Worm (Caenorhabditis elegans) whole organism, L2 larva: Measurements from ENCODE around the gene ZC239.3.

Experiments
- R02D3.7 ChIP-seq: fragments of 150-350 bp; optimal IDR thresholded peaks from 2 replicates; lab custom pipeline; 2014; ENCODE audit warnings: missing biosample characterization, missing genetic modification characterization
- Y55F3AM.14 ChIP-seq: fragments of 200-800 bp; sonication (Bioruptor generic); optimal IDR thresholded peaks from 2 replicates; lab custom pipeline; 2018; ENCODE audit warnings: mild to moderate bottlenecking, missing genetic modification characterization, missing compliant biosample characterization
- ZK546.5 ChIP-seq: sonication (generic microtip); optimal IDR thresholded peaks from 2 replicates; lab custom pipeline; 2017; ENCODE audit warnings: missing biosample characterization, missing genetic modification characterization
- alr-1 ChIP-seq: fragments of 150-350 bp; optimal IDR thresholded peaks from 2 replicates; lab custom pipeline; 2014; ENCODE audit warnings: missing biosample characterization, missing genetic modification characterization
- aly-2 ChIP-seq: fragments of 150-350 bp; optimal IDR thresholded peaks from 2 replicates; lab custom pipeline; 2014; ENCODE audit warnings: missing biosample characterization, missing genetic modification characterization
- blmp-1 ChIP-seq: sonication (generic microtip); optimal IDR thresholded peaks from 2 replicates; lab custom pipeline; 2017; ENCODE audit warnings: missing genetic modification characterization, mild to moderate bottlenecking, missing compliant biosample characterization, antibody characterized with exemption, moderate library complexity; ENCODE audit not compliant: insufficient read depth
- ceh-16 ChIP-seq: fragments of 150-350 bp; optimal IDR thresholded peaks from 2 replicates; lab custom pipeline; 2014; ENCODE audit warnings: missing biosample characterization, missing genetic modification characterization
- crh-2 ChIP-seq: sonication (generic microtip); optimal IDR thresholded peaks from 2 replicates; lab custom pipeline; 2017; ENCODE audit warnings: missing biosample characterization, missing genetic modification characterization
- dmd-4 ChIP-seq: sonication (generic microtip); optimal IDR thresholded peaks from 2 replicates; lab custom pipeline; 2017; ENCODE audit warnings: missing biosample characterization, missing genetic modification characterization
- elt-1 ChIP-seq: fragments of 150-350 bp; optimal IDR thresholded peaks from 2 replicates; lab custom pipeline; 2014; ENCODE audit warnings: missing biosample characterization, missing genetic modification characterization
- elt-3 ChIP-seq: sonication (generic microtip); optimal IDR thresholded peaks from 2 replicates; lab custom pipeline; 2017; ENCODE audit warnings: missing biosample characterization, missing genetic modification characterization
- fos-1 ChIP-seq: fragments of 150-350 bp; optimal IDR thresholded peaks from 2 replicates; lab custom pipeline; 2014; ENCODE audit warnings: missing biosample characterization, missing genetic modification characterization
- lin-11 ChIP-seq: fragments of 150-350 bp; sonication (generic microtip); optimal IDR thresholded peaks from 2 replicates; lab custom pipeline; 2014; ENCODE audit warnings: missing biosample characterization, missing genetic modification characterization, inconsistent platforms, mixed read lengths
- lsy-2 ChIP-seq, 2 experiments: fragments of 150-350 bp in 1 of 2; sonication (generic microtip) in 1 of 2; optimal IDR thresholded peaks; 2 replicates each; lab custom pipeline; 2014 to 2017; ENCODE audit warnings: missing biosample characterization in 2 of 2, missing genetic modification characterization in 2 of 2
- mab-5 ChIP-seq: fragments of 150-350 bp; optimal IDR thresholded peaks from 2 replicates; lab custom pipeline; 2014; ENCODE audit warnings: missing biosample characterization, missing genetic modification characterization
- mbf-1 ChIP-seq: sonication (generic microtip); optimal IDR thresholded peaks from 2 replicates; lab custom pipeline; 2017; ENCODE audit warnings: missing biosample characterization, missing genetic modification characterization
- mdl-1 ChIP-seq, 2 experiments: fragments of 150-350 bp in 1 of 2; sonication (generic microtip) in 1 of 2; optimal IDR thresholded peaks; 2 replicates each; lab custom pipeline; 2017; ENCODE audit warnings: missing biosample characterization in 2 of 2, missing genetic modification characterization in 2 of 2
- nhr-10 ChIP-seq: sonication (generic microtip); optimal IDR thresholded peaks from 2 replicates; lab custom pipeline; 2017; ENCODE audit warnings: missing biosample characterization, missing genetic modification characterization
- nhr-11 ChIP-seq: fragments of 150-350 bp; optimal IDR thresholded peaks from 2 replicates; lab custom pipeline; 2014; ENCODE audit warnings: missing biosample characterization, missing genetic modification characterization
- nhr-12 ChIP-seq: fragments of 150-350 bp; optimal IDR thresholded peaks from 2 replicates; lab custom pipeline; 2014; ENCODE audit warnings: missing biosample characterization, missing genetic modification characterization
- nhr-129 ChIP-seq: fragments of 150-350 bp; optimal IDR thresholded peaks from 2 replicates; lab custom pipeline; 2014; ENCODE audit warnings: missing biosample characterization, missing genetic modification characterization
- nhr-21 ChIP-seq: fragments of 150-350 bp; optimal IDR thresholded peaks from 2 replicates; lab custom pipeline; 2014; ENCODE audit warnings: missing biosample characterization, missing genetic modification characterization
- nhr-23 ChIP-seq: fragments of 150-350 bp; optimal IDR thresholded peaks from 2 replicates; lab custom pipeline; 2014; ENCODE audit warnings: missing biosample characterization, missing genetic modification reagents, missing genetic modification characterization
- nhr-25 ChIP-seq: fragments of 150-350 bp; sonication (generic microtip); optimal IDR thresholded peaks from 3 replicates; lab custom pipeline; 2014; ENCODE audit warnings: missing biosample characterization, missing genetic modification characterization
- nhr-6 ChIP-seq: fragments of 150-350 bp; optimal IDR thresholded peaks from 2 replicates; lab custom pipeline; 2014; ENCODE audit warnings: missing biosample characterization, missing genetic modification characterization
- nhr-77 ChIP-seq: fragments of 150-350 bp; optimal IDR thresholded peaks from 2 replicates; lab custom pipeline; 2014; ENCODE audit warnings: missing biosample characterization, missing genetic modification characterization
- peb-1 ChIP-seq: fragments of 150-350 bp; optimal IDR thresholded peaks from 2 replicates; lab custom pipeline; 2014; ENCODE audit warnings: missing biosample characterization, missing genetic modification characterization
- sem-4 ChIP-seq: fragments of 150-350 bp; optimal IDR thresholded peaks from 2 replicates; lab custom pipeline; 2014; ENCODE audit warnings: missing biosample characterization, missing genetic modification reagents, missing genetic modification characterization
- skn-1 ChIP-seq: sonication (generic microtip); optimal IDR thresholded peaks from 2 replicates; lab custom pipeline; 2017; ENCODE audit warnings: missing biosample characterization, missing genetic modification characterization
- sma-3 ChIP-seq: sonication (generic microtip); optimal IDR thresholded peaks from 2 replicates; lab custom pipeline; 2016; ENCODE audit warnings: missing genetic modification reagents, missing genetic modification characterization, missing compliant biosample characterization
- sma-9 ChIP-seq, 2 experiments: fragments of 150-350 bp in 1 of 2; sonication (generic microtip) in 1 of 2; optimal IDR thresholded peaks; 2 replicates each; lab custom pipeline; 2014 to 2016; ENCODE audit warnings: missing genetic modification characterization in 2 of 2, mild to moderate bottlenecking in 1 of 2, missing biosample characterization in 1 of 2, missing compliant biosample characterization in 1 of 2, missing genetic modification reagents in 1 of 2, moderate library complexity in 1 of 2
- snpc-4 ChIP-seq: fragments of 150-350 bp; optimal IDR thresholded peaks from 2 replicates; lab custom pipeline; 2014; ENCODE audit warnings: missing biosample characterization, missing genetic modification characterization
- unc-39 ChIP-seq: fragments of 150-350 bp; optimal IDR thresholded peaks from 2 replicates; lab custom pipeline; 2014; ENCODE audit warnings: missing biosample characterization, missing genetic modification characterization
- unc-55 ChIP-seq: fragments of 150-350 bp; sonication (generic microtip); optimal IDR thresholded peaks from 3 replicates; lab custom pipeline; 2014; ENCODE audit warnings: missing biosample characterization, missing genetic modification reagents, missing genetic modification characterization
- unc-62 ChIP-seq: fragments of 150-350 bp; optimal IDR thresholded peaks from 2 replicates; lab custom pipeline; 2014; ENCODE audit warnings: missing biosample characterization, missing genetic modification reagents, missing genetic modification characterization
- zag-1 ChIP-seq: fragments of 150-350 bp; optimal IDR thresholded peaks from 2 replicates; lab custom pipeline; 2014; ENCODE audit warnings: missing biosample characterization, missing genetic modification characterization
- ztf-11 ChIP-seq: sonication (generic microtip); optimal IDR thresholded peaks from 2 replicates; lab custom pipeline; 2017; ENCODE audit warnings: missing biosample characterization, missing genetic modification characterization

ZC239.3 gene

ce11 chrII:3225200-3225599, 9.3 kb downstream of the ZC239.3 start, which contains the start of gene ZC239.16:
Gene ZC239.16 (minus strand): TSS chrII:3225319.
- TF ChIP-seq mdl-1 (tag; optimal IDR thresholded peaks at IDR 0.05; lab: Kevin White, UChicago) (no peak), mab-5 (tag; lab: Kevin White, UChicago) (no peak), zag-1 (tag; lab: Kevin White, UChicago) (no peak), fos-1 (tag; lab: Kevin White, UChicago) (peak; percentile 63)

DNA sequence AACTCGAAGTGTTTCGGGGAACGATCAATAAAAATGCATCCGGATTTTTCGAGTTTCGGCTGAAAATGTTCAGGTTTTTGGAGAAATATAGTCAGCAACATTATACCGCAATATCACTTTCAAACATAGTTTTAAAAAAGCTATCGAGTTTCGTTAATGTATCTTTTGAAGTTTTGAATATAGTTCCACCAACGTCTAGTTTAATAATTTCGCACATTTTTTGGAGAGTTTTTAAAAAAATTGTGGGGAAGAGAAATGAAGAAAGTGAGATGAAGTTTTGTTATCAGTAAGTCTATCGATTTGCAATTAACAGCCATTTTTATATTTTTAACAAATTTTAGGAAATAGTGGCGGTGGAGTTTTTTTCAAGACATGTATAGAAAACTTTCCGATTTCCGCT, 9.9 kb downstream of the ZC239.3 start, which contains the start of gene ZC239.17:
ZC239.17 (minus strand) TSS at position 101 of the 400 bp plus-strand sequence.
- no peak for TF ChIP-seq elt-3 (tag; lab: Kevin White, UChicago)
- TF ChIP-seq nhr-23 (tag; lab: Kevin White, UChicago) = no peak
- no peak for TF ChIP-seq aly-2 (tag; lab: Kevin White, UChicago)
- no peak for TF ChIP-seq ztf-11 (tag; lab: Kevin White, UChicago)
- TF ChIP-seq Y55F3AM.14 (GFP tag; lab: Kevin White, UChicago) = no peak
- TF ChIP-seq sem-4 (tag; lab: Kevin White, UChicago) = no peak
- no peak for TF ChIP-seq snpc-4 (tag; lab: Kevin White, UChicago)
- TF ChIP-seq blmp-1 (tag; lab: Kevin White, UChicago) = no peak
- TF ChIP-seq nhr-25 (tag; lab: Kevin White, UChicago) = no peak
- TF ChIP-seq ceh-16 (tag; lab: Kevin White, UChicago) = no peak

DNA sequence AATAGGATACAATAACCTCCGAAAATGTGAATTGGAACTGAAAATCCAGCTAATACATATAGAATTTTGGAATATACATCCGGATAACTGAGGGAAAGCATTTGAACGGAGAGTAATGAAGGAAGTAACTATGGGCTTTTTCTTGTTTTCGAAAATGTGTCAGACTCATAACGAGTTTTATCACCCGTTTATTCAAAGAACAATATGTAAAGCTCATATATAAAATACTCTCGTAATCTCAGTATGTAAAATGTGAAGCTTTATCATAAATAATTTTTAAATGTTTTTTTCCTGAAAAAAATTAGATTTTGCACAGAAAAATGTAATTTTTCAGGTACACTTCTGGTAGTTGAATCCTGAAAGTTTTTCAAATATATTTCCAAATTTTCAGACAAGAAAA, 14.6 kb downstream of the ZC239.3 start, which contains the start of gene srh-297:
srh-297 (minus strand) TSS at position 101 of the 400 bp plus-strand sequence.
- TF ChIP-seq dmd-4 (tag; lab: Kevin White, UChicago) = no peak
- no peak for TF ChIP-seq nhr-25 (tag; lab: Kevin White, UChicago)
- no peak for TF ChIP-seq zag-1 (tag; lab: Kevin White, UChicago)
- TF ChIP-seq blmp-1 (tag; lab: Kevin White, UChicago) = no peak
- TF ChIP-seq unc-39 (tag; lab: Kevin White, UChicago) = no peak
- no peak for TF ChIP-seq sma-9 (GFP tag; optimal IDR thresholded peaks at IDR 0.05; lab: Kevin White, UChicago)
- TF ChIP-seq sma-9 (tag; optimal IDR thresholded peaks at IDR 0.05; lab: Kevin White, UChicago) = no peak

DNA sequence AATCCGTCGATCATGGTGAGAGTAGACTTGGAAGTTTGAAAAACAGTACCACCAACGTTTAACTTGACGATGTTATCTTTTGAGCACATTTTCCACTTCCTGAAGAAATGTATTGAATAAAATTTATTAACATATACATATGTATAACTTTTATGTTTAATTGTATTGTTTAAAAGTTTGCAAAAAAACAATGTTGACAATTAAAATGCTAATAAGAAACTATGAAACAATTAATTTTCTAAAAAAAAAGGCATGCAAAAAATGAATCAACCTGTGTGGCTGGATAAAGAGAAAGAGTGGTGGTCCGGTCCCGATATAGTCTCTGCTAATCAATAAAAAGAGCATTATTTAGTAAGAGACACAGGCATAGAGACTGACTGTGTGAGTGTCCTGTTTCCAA, 18.9 kb downstream of the ZC239.3 start, which contains the start of gene C17F4.8:
C17F4.8 (minus strand) TSS at position 101 of the 400 bp plus-strand sequence.
- TF ChIP-seq nhr-12 (tag; lab: Kevin White, UChicago) = no peak
- no peak for TF ChIP-seq blmp-1 (tag; lab: Kevin White, UChicago)
- no peak for TF ChIP-seq sem-4 (tag; lab: Kevin White, UChicago)
- TF ChIP-seq, all 48 proteins: peak for 0

- no peak for TF ChIP-seq crh-2 (tag; lab: Kevin White, UChicago)
- TF ChIP-seq mbf-1 (tag; lab: Kevin White, UChicago) = no peak
- TF ChIP-seq ceh-16 (tag; lab: Kevin White, UChicago) = no peak
- TF ChIP-seq Y55F3AM.14 (GFP tag; lab: Kevin White, UChicago) = no peak
- no peak for TF ChIP-seq lsy-2 (tag; optimal IDR thresholded peaks at IDR 0.05; lab: Kevin White, UChicago)
- no peak for TF ChIP-seq mdl-1 (tag; optimal IDR thresholded peaks at IDR 0.05; lab: Kevin White, UChicago)
- no peak for TF ChIP-seq sma-3
- TF ChIP-seq snpc-4 (tag; lab: Kevin White, UChicago) = no peak
- no peak for TF ChIP-seq nhr-129
- TF ChIP-seq elt-1 (tag; lab: Kevin White, UChicago) = no peak
- no peak for TF ChIP-seq nhr-21 (tag; lab: Kevin White, UChicago)
- TF ChIP-seq nhr-10 = no peak
- no peak for TF ChIP-seq peb-1 (tag; lab: Kevin White, UChicago)
- TF ChIP-seq, all 48 proteins: peak for 0
Observed at ce11 chrII:3237038-3237521, 21.2 kb downstream of the ZC239.3 start, which contains the start of the genes srz-67 and C17F4.11. Gene srz-67 (minus strand): TSS chrII:3237138. Gene C17F4.11 (plus strand): TSS chrII:3237471.

ce11 chrII:3240207-3240606, 24.3 kb downstream of the ZC239.3 start, which contains the start of gene C17F4.3:
Gene C17F4.3 (plus strand): TSS chrII:3240507.
- TF ChIP-seq skn-1 (tag; lab: Kevin White, UChicago) (no peak), unc-62 (GFP tag; lab: Kevin White, UChicago) (no peak), nhr-12 (tag; lab: Kevin White, UChicago) (no peak), fos-1 (tag; lab: Kevin White, UChicago) (no peak), nhr-6 (tag; lab: Kevin White, UChicago) (no peak), nhr-21 (tag; lab: Kevin White, UChicago) (no peak), nhr-77 (tag; lab: Kevin White, UChicago) (no peak), ceh-16 (tag; lab: Kevin White, UChicago) (no peak), zag-1 (tag; lab: Kevin White, UChicago) (no peak), alr-1 (tag; lab: Kevin White, UChicago) (no peak), R02D3.7 (tag; lab: Kevin White, UChicago) (no peak), elt-3 (tag; lab: Kevin White, UChicago) (no peak), nhr-25 (tag; lab: Kevin White, UChicago) (no peak), blmp-1 (tag; lab: Kevin White, UChicago) (no peak), unc-55 (GFP tag; lab: Kevin White, UChicago) (no peak), nhr-11 (tag; lab: Kevin White, UChicago) (no peak), lin-11 (tag; lab: Kevin White, UChicago) (no peak), sem-4 (tag; lab: Kevin White, UChicago) (no peak), ZK546.5 (tag; lab: Kevin White, UChicago) (no peak), elt-1 (tag; lab: Kevin White, UChicago) (no peak)
